Worm (Caenorhabditis elegans): ENCODE data around the gene acp-4.

The acp-4 gene

DNA sequence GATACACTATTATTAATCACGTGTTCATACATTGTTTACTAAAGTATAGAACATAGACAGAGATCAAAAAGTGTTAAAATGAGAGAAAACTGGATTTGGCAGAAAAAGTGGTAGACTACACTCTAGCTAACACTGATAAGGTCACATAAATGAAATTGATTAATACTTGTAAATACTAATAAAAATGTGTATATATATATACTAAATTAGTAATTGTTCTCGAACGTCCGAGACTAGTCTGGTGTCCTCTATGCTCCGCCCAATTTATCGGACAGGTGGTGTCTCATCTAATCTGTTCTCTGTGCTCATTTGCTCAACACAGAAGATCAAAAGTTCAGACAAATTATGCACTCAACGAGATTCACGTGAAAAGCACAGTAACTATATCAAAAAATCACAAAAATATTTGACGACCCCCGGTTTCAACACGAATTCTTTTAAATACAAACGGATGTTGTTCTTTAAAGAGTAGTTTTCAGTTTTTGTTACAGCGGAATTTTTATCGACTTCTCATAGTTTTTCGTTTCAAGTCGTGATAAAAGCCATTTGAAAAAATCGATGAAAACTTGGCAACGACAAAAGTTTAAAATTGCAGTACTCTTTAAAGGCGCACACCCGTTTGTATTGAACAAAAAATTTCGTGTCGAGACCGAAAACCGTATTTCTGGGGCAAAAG lies 46.3 kb upstream of the acp-4 start:
- TF ChIP-seq ceh-39 (tag; optimal IDR thresholded peaks at IDR 0.05) (peak; percentile 34), unc-120 (tag; optimal IDR thresholded peaks at IDR 0.05; ENCODE audit: poor library complexity, severe bottlenecking) (peak; percentile 62), ceh-83 (GFP tag; optimal IDR thresholded peaks at IDR 0.05) (no peak), nhr-76 (tag; optimal IDR thresholded peaks at IDR 0.05) (no peak), lin-13 (tag; optimal IDR thresholded peaks at IDR 0.05) (no peak), bed-3 (GFP tag; optimal IDR thresholded peaks at IDR 0.05) (no peak), ceh-43 (GFP tag; optimal IDR thresholded peaks at IDR 0.05) (no peak), pha-4 (tag; optimal IDR thresholded peaks at IDR 0.05) (peak; percentile 10), hlh-1 (tag; optimal IDR thresholded peaks at IDR 0.05) (peak; percentile 84), unc-62 (GFP tag; optimal IDR thresholded peaks at IDR 0.05) (peak; percentile 70), mab-5 (tag; optimal IDR thresholded peaks at IDR 0.05) (peak; percentile 44), unc-39 (tag; optimal IDR thresholded peaks at IDR 0.05) (no peak), mep-1 (tag; optimal IDR thresholded peaks at IDR 0.05) (no peak), nhr-2 (tag; optimal IDR thresholded peaks at IDR 0.05) (peak; percentile 58)

DNA sequence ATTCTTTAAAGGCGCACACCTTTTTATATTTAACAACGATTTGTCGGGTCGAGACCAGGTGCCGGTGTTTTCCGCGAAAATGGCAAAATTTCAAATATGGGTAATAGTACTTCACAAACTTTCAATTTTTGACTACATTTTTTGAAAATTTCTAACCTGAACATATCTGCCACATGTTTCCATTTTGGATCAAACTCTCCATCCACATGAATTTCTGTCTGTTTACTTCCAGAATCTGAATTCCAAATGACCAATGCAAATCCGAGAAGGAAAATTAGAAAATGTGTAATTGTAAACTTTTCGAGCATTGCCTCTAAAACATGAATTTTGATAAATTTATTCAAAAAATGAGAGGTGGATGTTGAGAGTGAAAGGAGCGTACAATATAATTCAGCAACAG lies 45.3 kb upstream of the acp-4 start, which contains the start of gene lact-4:
Gene lact-4, minus strand, starts transcription at position 313 of the 400 bp plus-strand sequence.
- TF ChIP-seq snpc-4 (tag; optimal IDR thresholded peaks at IDR 0.05) (no peak), sptf-1 (tag; optimal IDR thresholded peaks at IDR 0.05) (no peak), ceh-83 (GFP tag; optimal IDR thresholded peaks at IDR 0.05) (no peak), flh-1 (GFP tag; optimal IDR thresholded peaks at IDR 0.05) (no peak), nhr-237 (tag; optimal IDR thresholded peaks at IDR 0.05) (no peak), bed-3 (GFP tag; optimal IDR thresholded peaks at IDR 0.05) (no peak), mab-5 (tag; optimal IDR thresholded peaks at IDR 0.05) (no peak), unc-62 (GFP tag; optimal IDR thresholded peaks at IDR 0.05) (no peak), zip-8 (tag; optimal IDR thresholded peaks at IDR 0.05) (no peak), unc-120 (tag; optimal IDR thresholded peaks at IDR 0.05; ENCODE audit: poor library complexity, severe bottlenecking) (no peak), elt-3 (tag; optimal IDR thresholded peaks at IDR 0.05) (no peak), lin-13 (tag; optimal IDR thresholded peaks at IDR 0.05) (no peak), pha-4 (tag; optimal IDR thresholded peaks at IDR 0.05) (no peak), ham-2 (GFP tag; optimal IDR thresholded peaks at IDR 0.05) (no peak), ceh-43 (GFP tag; optimal IDR thresholded peaks at IDR 0.05) (no peak), hlh-1 (tag; optimal IDR thresholded peaks at IDR 0.05) (no peak), tbx-8 (GFP tag; optimal IDR thresholded peaks at IDR 0.05) (no peak), ceh-39 (tag; optimal IDR thresholded peaks at IDR 0.05) (no peak), unc-39 (tag; optimal IDR thresholded peaks at IDR 0.05) (no peak), ces-1 (GFP tag; optimal IDR thresholded peaks at IDR 0.05) (no peak)

DNA sequence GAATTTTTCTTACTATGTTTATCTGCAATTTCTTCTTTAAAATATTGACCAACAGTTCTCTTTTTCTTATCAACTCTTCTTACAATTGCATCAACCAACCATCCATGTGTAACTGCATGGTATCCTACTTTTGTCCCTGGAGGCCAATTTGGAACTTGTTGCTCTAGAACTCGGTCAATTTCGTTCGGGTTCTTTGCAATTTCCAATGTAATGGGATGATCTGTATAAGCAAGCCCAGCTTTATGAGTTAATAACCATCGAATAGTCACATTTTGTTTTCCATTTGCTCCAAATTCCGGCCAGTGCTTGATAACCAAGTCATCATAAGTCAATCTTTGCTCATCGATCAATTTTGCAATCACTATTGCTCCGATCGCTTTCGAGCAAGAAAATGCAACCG lies 44.4 kb upstream of the acp-4 start:
- no peak for TF ChIP-seq lin-32 (GFP tag; optimal IDR thresholded peaks at IDR 0.05)
- TF ChIP-seq elt-1 (tag; optimal IDR thresholded peaks at IDR 0.05; ENCODE audit: borderline replicate concordance, insufficient read depth) = no peak
- no peak for TF ChIP-seq sptf-1 (tag; optimal IDR thresholded peaks at IDR 0.05)
- no peak for TF ChIP-seq drap-1 (GFP tag; optimal IDR thresholded peaks at IDR 0.05)
- TF ChIP-seq ces-1 (GFP tag; optimal IDR thresholded peaks at IDR 0.05) = no peak
- TF ChIP-seq sem-2 (GFP tag; optimal IDR thresholded peaks at IDR 0.05) = no peak
- no peak for TF ChIP-seq pha-4 (tag; optimal IDR thresholded peaks at IDR 0.05)
- TF ChIP-seq nhr-12 (tag; optimal IDR thresholded peaks at IDR 0.05) = no peak
- TF ChIP-seq lsy-2 (tag; optimal IDR thresholded peaks at IDR 0.05) = no peak
- TF ChIP-seq mls-2 (tag; optimal IDR thresholded peaks at IDR 0.05) = no peak
- no peak for TF ChIP-seq elt-3 (tag; optimal IDR thresholded peaks at IDR 0.05)
- no peak for TF ChIP-seq unc-39 (tag; optimal IDR thresholded peaks at IDR 0.05)
- TF ChIP-seq flh-1 (GFP tag; optimal IDR thresholded peaks at IDR 0.05) = no peak
- TF ChIP-seq lin-13 (tag; optimal IDR thresholded peaks at IDR 0.05) = no peak
- TF ChIP-seq hlh-1 (tag; optimal IDR thresholded peaks at IDR 0.05) = no peak

DNA sequence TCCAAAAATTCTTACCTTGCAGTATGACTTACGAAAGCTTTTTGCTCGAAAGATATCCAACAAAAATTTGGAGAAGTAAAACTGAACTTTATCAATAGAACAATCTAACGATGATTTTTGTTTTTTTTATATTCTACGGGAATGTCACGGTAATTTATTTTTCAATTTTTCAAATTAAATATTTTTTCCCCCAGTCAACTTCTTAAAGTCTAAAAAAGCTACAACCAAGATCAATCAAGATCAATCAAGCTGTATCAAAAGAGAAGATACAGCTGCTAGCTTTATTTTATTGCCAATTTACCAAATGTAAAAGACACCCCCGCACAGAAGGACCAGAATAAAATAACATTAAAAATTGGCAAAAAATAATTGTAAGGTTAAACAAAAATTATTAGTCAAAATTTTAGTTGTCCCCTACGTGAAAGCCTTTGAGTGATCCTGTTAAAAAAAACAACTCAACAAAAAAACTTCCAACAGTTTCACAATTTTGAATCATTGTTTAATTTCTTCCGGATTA lies 40.5 kb upstream of the acp-4 start, which contains the start of the genes M05D6.1 and M05D6.3:
Gene M05D6.1, minus strand, starts transcription at position 101 of the 517 bp plus-strand sequence.
Gene M05D6.3, plus strand, starts transcription at position 467 of the 517 bp plus-strand sequence.
- TF ChIP-seq blmp-1 (tag; optimal IDR thresholded peaks at IDR 0.05) = no peak
- TF ChIP-seq ztf-11 (tag; optimal IDR thresholded peaks at IDR 0.05) = no peak
- TF ChIP-seq unc-39 (tag; optimal IDR thresholded peaks at IDR 0.05) = no peak
- no peak for TF ChIP-seq M03D4.4 (tag; optimal IDR thresholded peaks at IDR 0.05)
- no peak for TF ChIP-seq ceh-43 (GFP tag; optimal IDR thresholded peaks at IDR 0.05)

All from whole organism, mixed stage, embryonic.